Fruit fly (Drosophila melanogaster): ENCODE data around the gene CG16888.

The CG16888 gene

DNA sequence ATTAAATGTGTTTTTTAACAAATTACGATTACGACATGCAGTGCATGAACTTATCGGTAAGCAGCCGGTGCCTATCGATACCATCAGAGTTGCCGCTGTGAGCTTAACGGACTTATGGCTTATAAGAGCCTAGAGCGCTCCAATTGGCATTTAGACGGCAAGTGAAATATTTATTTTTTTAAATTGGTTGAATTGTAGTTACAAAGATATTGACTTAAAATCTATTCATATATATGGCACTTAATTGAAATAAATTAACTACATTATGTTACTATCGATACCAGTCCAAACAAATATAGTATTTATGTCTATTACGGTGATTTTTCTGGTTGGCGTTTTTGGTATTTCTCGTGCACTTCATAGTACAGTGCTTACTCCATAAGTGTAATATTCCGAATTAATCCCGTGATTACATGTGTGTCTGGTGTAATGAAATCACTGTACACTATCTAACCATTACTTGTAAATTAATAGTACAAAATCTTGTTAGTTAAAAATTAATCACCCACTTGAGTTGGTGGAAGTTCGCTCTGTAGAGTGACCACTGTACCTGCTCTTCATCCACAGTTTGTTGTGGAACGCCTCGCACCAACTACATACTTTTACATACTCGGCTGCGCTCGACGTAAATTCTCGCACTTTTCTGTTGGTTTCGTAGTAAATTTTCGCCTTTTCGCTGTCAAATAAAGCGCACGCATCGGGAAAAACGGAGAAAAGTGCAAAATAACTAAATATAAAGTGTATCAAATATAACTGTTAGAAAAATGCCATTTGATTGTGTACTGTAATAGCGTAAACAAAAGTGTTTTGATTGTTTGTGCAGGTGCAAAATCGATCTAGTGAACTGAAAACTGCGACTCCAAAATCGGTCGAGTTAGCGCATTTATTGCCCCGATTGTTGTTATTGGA lies 22.2 kb upstream of the CG16888 start, which contains the start of the genes mRpS23 and CenG1A (continued):
- TF ChIP-seq H15 (GFP tag; IDR thresholded peaks at IDR 0.05) (peak; percentile 100), Nf-YA (GFP tag; IDR thresholded peaks at IDR 0.05) (peak; percentile 100), Sin3A (optimal IDR thresholded peaks at IDR 0.05) (peak; percentile 55), sens-2 (GFP tag; IDR thresholded peaks at IDR 0.05) (peak; percentile 100), MTF-1 (GFP tag; optimal IDR thresholded peaks at IDR 0.05; ENCODE audit: borderline replicate concordance) (peak; percentile 99), CG12155 (GFP tag; optimal IDR thresholded peaks at IDR 0.05) (peak; percentile 99), ind (GFP tag; optimal IDR thresholded peaks at IDR 0.05) (peak; percentile 100), CG12219 (GFP tag; optimal IDR thresholded peaks at IDR 0.05) (peak; percentile 100), Meics (GFP tag; optimal IDR thresholded peaks at IDR 0.05) (peak; percentile 100), onecut (GFP tag; IDR thresholded peaks at IDR 0.05) (peak; percentile 99), CG12299 (tag; optimal IDR thresholded peaks at IDR 0.05) (peak; percentile 100), CrebB (tag; optimal IDR thresholded peaks at IDR 0.05) (peak; percentile 100), bowl (GFP tag; IDR thresholded peaks at IDR 0.05) (peak; percentile 100), Dref (GFP tag; IDR thresholded peaks at IDR 0.05) (peak; percentile 70), MESR4 (GFP tag; optimal IDR thresholded peaks at IDR 0.05) (peak; percentile 99), Jarid2 (GFP tag; optimal IDR thresholded peaks at IDR 0.05) (peak; percentile 97), zen2 (GFP tag; IDR thresholded peaks at IDR 0.05; ENCODE audit: partially characterized antibody) (no peak; the same call in 2 of the 3 replicates), CG9727 (GFP tag; optimal IDR thresholded peaks at IDR 0.05) (peak; percentile 99), mam (GFP tag; optimal IDR thresholded peaks at IDR 0.05) (peak; percentile 100), Dfd (GFP tag; optimal IDR thresholded peaks at IDR 0.05) (no peak), tx (GFP tag; optimal IDR thresholded peaks at IDR 0.05) (peak; percentile 99), CG9215 (GFP tag; IDR thresholded peaks at IDR 0.05) (peak; percentile 99), trh (GFP tag; optimal IDR thresholded peaks at IDR 0.05) (peak; percentile 99), HLH54F (GFP tag; optimal IDR thresholded peaks at IDR 0.05) (peak; percentile 100), kay (GFP tag; optimal IDR thresholded peaks at IDR 0.05) (peak; percentile 99), tio (GFP tag; optimal IDR thresholded peaks at IDR 0.05) (no peak), Hand (GFP tag; optimal IDR thresholded peaks at IDR 0.05) (peak; percentile 99), Hmr (GFP tag; optimal IDR thresholded peaks at IDR 0.05) (peak; percentile 100), CG13123 (GFP tag; optimal IDR thresholded peaks at IDR 0.05) (peak; percentile 99), pnt (GFP tag; optimal IDR thresholded peaks at IDR 0.05) (peak; percentile 100), Lim3 (GFP tag; IDR thresholded peaks at IDR 0.05) (peak; percentile 99), CG10654 (GFP tag; optimal IDR thresholded peaks at IDR 0.05) (peak; percentile 100), sna (GFP tag; IDR thresholded peaks at IDR 0.05; ENCODE audit: partially characterized antibody) (peak; percentile 85), CG17361 (GFP tag; IDR thresholded peaks at IDR 0.05) (peak; percentile 99), CG5953 (GFP tag; IDR thresholded peaks at IDR 0.05) (peak; percentile 100), CG17612 (GFP tag; IDR thresholded peaks at IDR 0.05) (peak; percentile 99), ERR (GFP tag; optimal IDR thresholded peaks at IDR 0.05) (peak; percentile 99), run (tag; optimal IDR thresholded peaks at IDR 0.05) (peak; percentile 100), Neu2 (GFP tag; optimal IDR thresholded peaks at IDR 0.05; ENCODE audit: borderline replicate concordance) (peak; percentile 98), jumu (GFP tag; optimal IDR thresholded peaks at IDR 0.05) (peak; percentile 100), nau (GFP tag; optimal IDR thresholded peaks at IDR 0.05) (peak; percentile 100), Fer2 (tag; optimal IDR thresholded peaks at IDR 0.05) (peak; percentile 99), Adf1 (GFP tag; IDR thresholded peaks at IDR 0.05) (peak; percentile 95), Asciz (GFP tag; optimal IDR thresholded peaks at IDR 0.05) (peak; percentile 100), tna (GFP tag; IDR thresholded peaks at IDR 0.05; ENCODE audit: partially characterized antibody) (peak; percentile 53), CG3726 (GFP tag; IDR thresholded peaks at IDR 0.05) (peak; percentile 100), Taf1 (GFP tag; IDR thresholded peaks at IDR 0.05) (peak; percentile 100), CG31365 (tag; optimal IDR thresholded peaks at IDR 0.05) (peak; percentile 97), oc (tag; optimal IDR thresholded peaks at IDR 0.05) (peak; percentile 100)

All from whole organism, embryonic.